Worm (Caenorhabditis elegans): ENCODE data around the gene sbt-1.

DNA sequence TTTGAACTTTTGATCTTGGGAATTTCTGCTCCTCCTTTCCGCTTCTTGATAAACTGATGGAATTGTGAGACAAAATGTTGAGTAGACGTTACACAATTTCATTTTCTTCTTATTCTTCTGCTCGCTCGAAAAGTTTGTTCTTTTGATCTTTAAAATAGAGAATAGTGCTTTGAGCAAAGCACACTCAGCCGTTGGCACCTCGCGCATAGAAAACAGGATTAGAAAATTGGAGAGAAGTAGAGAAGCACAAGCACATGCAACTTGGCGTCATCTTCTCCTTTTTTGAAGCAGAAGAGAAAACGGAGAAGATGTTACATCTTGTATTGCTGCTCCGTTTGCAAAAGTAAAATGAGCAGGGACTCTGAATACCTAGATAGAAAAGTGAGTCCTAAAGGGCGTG is 46.5 kb downstream of the sbt-1 start:
- TF ChIP-seq ceh-6 (GFP tag; optimal IDR thresholded peaks at IDR 0.05) (no peak), dve-1 (tag; optimal IDR thresholded peaks at IDR 0.05) (no peak), ref-2 (tag; optimal IDR thresholded peaks at IDR 0.05) (no peak), pat-9 (tag; optimal IDR thresholded peaks at IDR 0.05) (no peak), K02D7.2 (tag; optimal IDR thresholded peaks at IDR 0.05) (no peak), fax-1 (tag; optimal IDR thresholded peaks at IDR 0.05) (no peak), madf-2 (tag; optimal IDR thresholded peaks at IDR 0.05) (no peak), Y22D7AL.16 (tag; optimal IDR thresholded peaks at IDR 0.05) (no peak), sox-4 (tag; optimal IDR thresholded peaks at IDR 0.05) (no peak), hlh-30 (tag; optimal IDR thresholded peaks at IDR 0.05; ENCODE audit: insufficient read depth) (no peak), lin-11 (tag; optimal IDR thresholded peaks at IDR 0.05) (no peak), ceh-14 (tag; optimal IDR thresholded peaks at IDR 0.05) (no peak)

Measured in whole organism, late embryonic.